Fruit fly (Drosophila melanogaster) ovary, adult (tissue): Measurements from ENCODE around the gene CG10555.

Experiments used
- CG17801 ChIP-seq: fragments of 200-800 bp; optimal IDR thresholded peaks from 2 replicates; lab custom pipeline; 2019; ENCODE audit warnings: missing biosample characterization, mild to moderate bottlenecking, missing genetic modification characterization, moderate library complexity; ENCODE audit not compliant: partially characterized antibody

Gene CG10555

DNA sequence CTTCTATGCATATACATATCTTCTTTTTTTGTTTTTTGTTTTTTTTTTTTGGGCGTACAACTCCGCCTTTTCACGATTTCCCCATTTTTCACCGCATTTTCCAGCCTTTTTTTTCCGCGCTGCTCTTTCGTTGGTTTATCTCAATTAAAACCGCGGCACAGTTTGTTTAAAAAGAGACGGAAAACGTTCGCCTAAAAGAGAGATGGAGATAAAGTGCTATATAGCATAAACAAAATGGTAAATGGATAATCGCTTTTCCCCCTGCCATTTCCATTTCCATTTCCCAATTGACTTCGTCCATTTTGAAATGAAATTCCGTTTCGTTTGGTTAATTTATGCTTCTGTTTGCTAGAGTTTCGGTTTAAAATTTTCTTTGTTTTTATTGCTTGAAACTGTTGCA, 48.4 kb downstream of the CG10555 start:
- no peak for TF ChIP-seq CG17801 (GFP tag; lab: Kevin White, UChicago)

DNA sequence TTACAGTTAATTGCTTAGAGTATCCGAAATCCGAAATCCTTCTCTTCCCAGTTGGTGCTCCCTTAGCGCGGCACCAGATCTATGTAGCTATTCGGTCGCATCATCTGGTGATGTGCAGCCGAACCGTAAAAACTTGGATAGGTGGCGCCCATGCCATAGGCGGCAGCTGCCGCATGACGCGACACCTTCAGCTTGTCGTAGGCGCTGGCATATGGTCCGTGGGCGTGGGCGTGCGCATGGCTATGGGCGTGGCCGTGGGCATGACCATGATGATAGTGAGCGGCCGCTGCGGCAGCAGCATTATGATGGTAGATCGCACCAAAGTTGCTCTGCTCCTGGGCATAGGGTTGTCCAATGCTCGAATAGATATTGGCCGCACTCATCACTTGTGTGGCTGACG, 49.4 kb downstream of the CG10555 start:
- TF ChIP-seq CG17801 (GFP tag; lab: Kevin White, UChicago), result no peak

DNA sequence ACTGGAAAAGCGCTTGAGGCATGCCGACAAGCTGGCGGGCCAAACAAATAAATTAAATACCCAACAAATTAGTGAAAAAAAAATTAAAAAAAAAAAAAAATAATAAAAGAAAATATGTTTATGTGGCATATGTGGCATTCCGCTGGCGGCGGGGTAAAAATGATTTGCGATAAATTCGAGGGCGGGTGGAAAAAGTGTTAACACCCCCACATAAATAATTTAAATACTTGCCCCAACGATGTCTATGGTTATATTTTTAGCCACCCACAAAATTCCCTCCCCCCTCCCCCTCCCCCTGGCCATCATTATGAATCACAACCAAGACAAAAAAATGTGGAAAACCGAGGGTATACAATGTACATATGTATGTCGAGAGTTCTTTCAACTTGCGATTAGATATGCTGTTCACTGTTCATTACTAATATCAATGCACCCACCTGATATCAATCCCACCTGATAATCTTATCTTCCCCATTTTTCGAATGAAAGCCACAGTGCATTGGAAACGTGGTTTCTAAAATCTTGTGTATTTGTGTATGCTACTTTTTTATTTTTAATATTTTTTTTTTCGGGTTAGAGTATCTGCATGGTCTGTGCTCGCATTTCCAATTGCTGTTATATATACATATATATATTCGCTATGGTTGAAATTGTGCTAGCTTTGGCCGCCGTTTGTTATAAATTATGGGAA, 51.6 kb downstream of the CG10555 start:
- no peak for TF ChIP-seq CG17801 (GFP tag; lab: Kevin White, UChicago)

DNA sequence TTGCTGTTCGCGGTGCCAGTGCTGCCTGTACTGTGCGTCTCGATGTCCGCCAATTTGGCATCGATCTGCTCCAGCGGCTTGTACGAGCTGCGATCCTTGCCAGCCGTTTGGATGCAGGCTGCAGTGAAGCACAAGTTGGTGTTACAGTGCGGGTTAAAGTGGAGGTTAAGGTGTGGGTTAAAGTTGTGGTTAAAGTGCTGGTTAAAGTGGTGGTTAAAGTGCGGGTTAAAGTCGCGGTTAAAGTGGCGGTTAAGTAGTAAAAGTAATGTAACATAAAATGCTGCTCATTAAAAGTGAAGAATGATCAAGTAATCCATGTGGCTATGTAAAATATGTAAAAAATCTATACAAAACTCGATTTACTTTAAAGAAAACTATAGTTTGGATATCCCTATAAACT, 53.4 kb downstream of the CG10555 start:
- no peak for TF ChIP-seq CG17801 (GFP tag; lab: Kevin White, UChicago)
